Fruit fly (Drosophila melanogaster) whole organism, prepupa: ENCODE data around the gene CG3430.
A peak's percentile ranks its signal among the peaks of the same experiment; 100 is the strongest.

ENCODE experiments used
- CG10631 ChIP-seq: fragments of 200-800 bp; sonication (Bioruptor generic); optimal IDR thresholded peaks from 2 replicates; lab custom pipeline; 2016; ENCODE audit warnings: missing biosample characterization, missing genetic modification characterization
- CG10669 ChIP-seq: fragments of 200-800 bp; sonication (Bioruptor generic); optimal IDR thresholded peaks from 3 replicates; lab custom pipeline; 2018; ENCODE audit warnings: missing biosample characterization, mild to moderate bottlenecking, missing genetic modification characterization, moderate library complexity
- CG11294 ChIP-seq: fragments of 200-800 bp; sonication (Bioruptor generic); IDR thresholded peaks from 2 replicates; pipeline ENCODE4 v1.3.6; 2022; ENCODE audit warnings: missing biosample characterization, missing genetic modification characterization
- CG11762 ChIP-seq: fragments of 200-800 bp; sonication (Bioruptor generic); optimal IDR thresholded peaks from 3 replicates; lab custom pipeline; 2016; ENCODE audit warnings: missing biosample characterization, missing genetic modification characterization; ENCODE audit not compliant: insufficient read depth
- CG11902 ChIP-seq: fragments of 200-800 bp; sonication (Bioruptor generic); optimal IDR thresholded peaks from 3 replicates; lab custom pipeline; 2016; ENCODE audit warnings: missing biosample characterization, missing genetic modification characterization
- CG15336 ChIP-seq: fragments of 200-800 bp; sonication (Bioruptor generic); IDR thresholded peaks from 2 replicates; pipeline ENCODE4 v1.3.6; 2022; ENCODE audit warnings: missing biosample characterization, missing genetic modification characterization
- CG1621 ChIP-seq: fragments of 200-800 bp; sonication (Bioruptor generic); optimal IDR thresholded peaks from 3 replicates; lab custom pipeline; 2018; ENCODE audit warnings: missing biosample characterization, mild to moderate bottlenecking, missing genetic modification characterization
- CG16779 ChIP-seq: fragments of 200-800 bp; sonication (Bioruptor generic); optimal IDR thresholded peaks from 3 replicates; lab custom pipeline; 2017; ENCODE audit warnings: missing biosample characterization, mild to moderate bottlenecking, missing genetic modification characterization
- CG3032 ChIP-seq: fragments of 200-800 bp; optimal IDR thresholded peaks from 2 replicates; lab custom pipeline; 2019; ENCODE audit warnings: missing biosample characterization, mild to moderate bottlenecking, missing genetic modification characterization, moderate library complexity
- CG31627 ChIP-seq: fragments of 200-800 bp; sonication (Bioruptor generic); optimal IDR thresholded peaks from 3 replicates; lab custom pipeline; 2016; ENCODE audit warnings: missing biosample characterization, missing genetic modification characterization
- CG32006 ChIP-seq: fragments of 200-800 bp; sonication (Bioruptor generic); optimal IDR thresholded peaks from 3 replicates; lab custom pipeline; 2017; ENCODE audit warnings: missing biosample characterization, mild to moderate bottlenecking, missing genetic modification characterization
- CG34406 ChIP-seq: fragments of 200-800 bp; sonication (Bioruptor generic); optimal IDR thresholded peaks from 3 replicates; lab custom pipeline; 2016; ENCODE audit warnings: missing biosample characterization, missing genetic modification characterization
- CG3919 ChIP-seq: fragments of 200-800 bp; sonication (Bioruptor generic); optimal IDR thresholded peaks from 3 replicates; lab custom pipeline; 2016; ENCODE audit warnings: missing biosample characterization, missing genetic modification characterization
- CG4318 ChIP-seq: fragments of 200-800 bp; sonication (Bioruptor generic); optimal IDR thresholded peaks from 3 replicates; lab custom pipeline; 2017; ENCODE audit warnings: missing biosample characterization, mild to moderate bottlenecking, missing genetic modification characterization
- CG6163 ChIP-seq: fragments of 200-800 bp; sonication (Bioruptor generic); IDR thresholded peaks from 3 replicates; pipeline ENCODE4 v1.3.6; 2022; ENCODE audit warnings: missing biosample characterization, missing genetic modification characterization
- CG6276 ChIP-seq: fragments of 200-800 bp; sonication (Bioruptor generic); optimal IDR thresholded peaks from 2 replicates; lab custom pipeline; 2017; ENCODE audit warnings: missing biosample characterization, mild to moderate bottlenecking, missing genetic modification characterization
- CG6792 ChIP-seq: fragments of 200-800 bp; sonication (Bioruptor generic); optimal IDR thresholded peaks from 3 replicates; lab custom pipeline; 2016; ENCODE audit warnings: missing biosample characterization, missing genetic modification characterization
- CG6808 ChIP-seq: fragments of 200-800 bp; sonication (Bioruptor generic); optimal IDR thresholded peaks from 3 replicates; lab custom pipeline; 2017; ENCODE audit warnings: missing biosample characterization, missing genetic modification characterization, mild to moderate bottlenecking, moderate library complexity, missing genetic modification reagents
- CG6854 ChIP-seq: fragments of 200-800 bp; sonication (Bioruptor generic); optimal IDR thresholded peaks from 2 replicates; lab custom pipeline; 2017; ENCODE audit warnings: missing biosample characterization, mild to moderate bottlenecking, missing genetic modification characterization
- CG7368 ChIP-seq: fragments of 200-800 bp; sonication (Bioruptor generic); optimal IDR thresholded peaks from 3 replicates; lab custom pipeline; 2016; ENCODE audit warnings: missing biosample characterization, missing genetic modification characterization
- CG8119 ChIP-seq: fragments of 200-800 bp; sonication (Bioruptor generic); IDR thresholded peaks from 3 replicates; pipeline ENCODE4 v1.3.6; 2022; ENCODE audit warnings: missing biosample characterization, missing genetic modification characterization
- CG8319 ChIP-seq: fragments of 200-800 bp; sonication (Bioruptor generic); optimal IDR thresholded peaks from 3 replicates; lab custom pipeline; 2016; ENCODE audit warnings: missing biosample characterization, missing genetic modification characterization
- CG8632 ChIP-seq: fragments of 200-800 bp; sonication (Bioruptor generic); optimal IDR thresholded peaks from 3 replicates; lab custom pipeline; 2016; ENCODE audit warnings: missing biosample characterization, missing genetic modification characterization
- CG9139 ChIP-seq: fragments of 200-800 bp; sonication (Bioruptor generic); optimal IDR thresholded peaks from 3 replicates; lab custom pipeline; 2017; ENCODE audit warnings: missing biosample characterization, mild to moderate bottlenecking, missing genetic modification characterization
- Eip75B ChIP-seq: fragments of 200-800 bp; sonication (Bioruptor generic); optimal IDR thresholded peaks from 3 replicates; lab custom pipeline; 2016; ENCODE audit warnings: missing biosample characterization, missing genetic modification characterization
- Eip78C ChIP-seq: fragments of 200-800 bp; sonication (Bioruptor generic); peaks from one replicate; lab custom pipeline; 2016; ENCODE audit warnings: missing biosample characterization, missing genetic modification characterization
- Eip93F ChIP-seq: fragments of 200-800 bp; sonication (Bioruptor generic); optimal IDR thresholded peaks from 2 replicates; lab custom pipeline; 2016; ENCODE audit warnings: missing biosample characterization, mild to moderate bottlenecking, missing genetic modification characterization
- Ets21C ChIP-seq: fragments of 200-800 bp; sonication (Bioruptor generic); optimal IDR thresholded peaks from 3 replicates; lab custom pipeline; 2016; ENCODE audit warnings: missing biosample characterization, missing genetic modification characterization
- Ets96B ChIP-seq: fragments of 200-800 bp; optimal IDR thresholded peaks from 2 replicates; lab custom pipeline; 2019; ENCODE audit warnings: missing biosample characterization, mild to moderate bottlenecking, missing genetic modification characterization, moderate library complexity
- Gug ChIP-seq: fragments of 200-800 bp; sonication (Bioruptor generic); IDR thresholded peaks from 2 replicates; pipeline ENCODE4 v1.3.6; 2022; ENCODE audit warnings: missing biosample characterization, missing genetic modification characterization
- Hr38 ChIP-seq: sonication (Bioruptor generic); optimal IDR thresholded peaks from 2 replicates; lab custom pipeline; 2016; ENCODE audit warnings: missing biosample characterization, missing genetic modification characterization
- Hr39 ChIP-seq: fragments of 200-800 bp; sonication (Bioruptor generic); optimal IDR thresholded peaks from 2 replicates; lab custom pipeline; 2016; ENCODE audit warnings: missing biosample characterization, missing genetic modification characterization
- Hr4 ChIP-seq: fragments of 200-800 bp; sonication (Bioruptor generic); optimal IDR thresholded peaks from 3 replicates; lab custom pipeline; 2016; ENCODE audit warnings: missing biosample characterization, missing genetic modification characterization
- Lpt ChIP-seq: fragments of 200-800 bp; sonication (Bioruptor generic); optimal IDR thresholded peaks from 3 replicates; lab custom pipeline; 2016; ENCODE audit warnings: missing biosample characterization, missing genetic modification characterization
- Met ChIP-seq: fragments of 200-800 bp; sonication (Bioruptor generic); optimal IDR thresholded peaks from 3 replicates; lab custom pipeline; 2016; ENCODE audit warnings: missing biosample characterization, missing genetic modification characterization
- Sox14 ChIP-seq: fragments of 200-800 bp; sonication (Bioruptor generic); optimal IDR thresholded peaks from 3 replicates; lab custom pipeline; 2016; ENCODE audit warnings: missing biosample characterization, missing genetic modification characterization
- Sox15 ChIP-seq: fragments of 200-800 bp; sonication (Bioruptor generic); optimal IDR thresholded peaks from 3 replicates; lab custom pipeline; 2016; ENCODE audit warnings: missing biosample characterization, missing genetic modification characterization
- achi ChIP-seq: fragments of 200-800 bp; sonication (Bioruptor generic); optimal IDR thresholded peaks from 3 replicates; lab custom pipeline; 2016; ENCODE audit warnings: missing biosample characterization, missing genetic modification characterization
- acj6 ChIP-seq: fragments of 200-800 bp; sonication (Bioruptor generic); optimal IDR thresholded peaks from 3 replicates; lab custom pipeline; 2016; ENCODE audit warnings: missing biosample characterization, missing genetic modification characterization
- cyc ChIP-seq: fragments of 200-800 bp; sonication (Bioruptor generic); optimal IDR thresholded peaks from 3 replicates; lab custom pipeline; 2016; ENCODE audit warnings: missing biosample characterization, missing genetic modification characterization
- dac ChIP-seq: fragments of 200-800 bp; sonication (Bioruptor generic); optimal IDR thresholded peaks from 2 replicates; lab custom pipeline; 2017; ENCODE audit warnings: missing biosample characterization, mild to moderate bottlenecking, missing genetic modification characterization
- eg ChIP-seq: fragments of 200-800 bp; sonication (Bioruptor generic); IDR thresholded peaks from 3 replicates; pipeline ENCODE4 v1.3.6; 2022; ENCODE audit warnings: missing biosample characterization, missing genetic modification characterization
- esn ChIP-seq: fragments of 200-800 bp; sonication (Bioruptor generic); optimal IDR thresholded peaks from 2 replicates; lab custom pipeline; 2016; ENCODE audit warnings: missing biosample characterization, mild to moderate bottlenecking, missing genetic modification characterization, moderate library complexity
- fd85E ChIP-seq: fragments of 200-800 bp; sonication (Bioruptor generic); optimal IDR thresholded peaks from 3 replicates; lab custom pipeline; 2016; ENCODE audit warnings: missing biosample characterization, missing genetic modification characterization
- fkh ChIP-seq: fragments of 200-800 bp; sonication (Bioruptor generic); optimal IDR thresholded peaks from 3 replicates; lab custom pipeline; 2017; ENCODE audit warnings: missing biosample characterization, mild to moderate bottlenecking, missing genetic modification characterization, moderate library complexity
- net ChIP-seq: fragments of 200-800 bp; sonication (Bioruptor generic); optimal IDR thresholded peaks from 3 replicates; lab custom pipeline; 2016; ENCODE audit warnings: missing biosample characterization, missing genetic modification characterization
- pdm3 ChIP-seq: fragments of 200-800 bp; sonication (Bioruptor generic); optimal IDR thresholded peaks from 3 replicates; lab custom pipeline; 2016; ENCODE audit warnings: missing biosample characterization, missing genetic modification characterization
- salr ChIP-seq, 2 experiments: fragments of 200-800 bp; sonication (Bioruptor generic); optimal IDR thresholded peaks; 3 replicates each; lab custom pipeline; 2016 to 2018; ENCODE audit warnings: missing biosample characterization in 2 of 2, missing genetic modification characterization in 2 of 2, mild to moderate bottlenecking in 1 of 2
- spab ChIP-seq: fragments of 200-800 bp; sonication (Bioruptor generic); optimal IDR thresholded peaks from 2 replicates; lab custom pipeline; 2017; ENCODE audit warnings: missing biosample characterization, mild to moderate bottlenecking, missing genetic modification characterization, missing genetic modification reagents
- ss ChIP-seq, 2 experiments: fragments of 200-800 bp; sonication (Bioruptor generic); optimal IDR thresholded peaks; 2 replicates in 1 of 2; 3 replicates in 1 of 2; lab custom pipeline; 2017 to 2018; ENCODE audit warnings: mild to moderate bottlenecking in 2 of 2, missing biosample characterization in 2 of 2, missing genetic modification characterization in 2 of 2, moderate library complexity in 1 of 2
- svp ChIP-seq: fragments of 200-800 bp; sonication (Bioruptor generic); peaks from one replicate; lab custom pipeline; 2016; ENCODE audit warnings: missing biosample characterization, missing genetic modification characterization
- topi ChIP-seq: fragments of 200-800 bp; sonication (Bioruptor generic); optimal IDR thresholded peaks from 3 replicates; lab custom pipeline; 2016; ENCODE audit warnings: missing biosample characterization, missing genetic modification characterization
- vri ChIP-seq: fragments of 200-800 bp; sonication (Bioruptor generic); optimal IDR thresholded peaks from 3 replicates; lab custom pipeline; 2016; ENCODE audit warnings: missing biosample characterization, mild to moderate bottlenecking, missing genetic modification characterization

CG3430 gene

dm6 chr2L:6968013-6968517 lies 11.3 kb downstream of the CG3430 start:
- TF ChIP-seq CG6276 (GFP tag; lab: Kevin White, UChicago) (no peak), CG6163 (GFP tag; lab: Robert Waterston, UW) (peak; percentile 51; the same call in 2 of the 3 replicates), CG6808 (no peak), pdm3 (GFP tag; lab: Kevin White, UChicago) (no peak), Sox15 (no peak), ss (GFP tag; optimal IDR thresholded peaks at IDR 0.05; lab: Kevin White, UChicago) (peak in 1 of 2 experiments; percentile 49), CG34406 (GFP tag; lab: Kevin White, UChicago) (peak; percentile 10), CG16779 (no peak), spab (GFP tag; lab: Kevin White, UChicago) (no peak), CG15336 (GFP tag; lab: Robert Waterston, UW) (peak; percentile 24; the same call in 1 of the 2 replicates), topi (GFP tag; lab: Kevin White, UChicago) (peak; percentile 69), eg (GFP tag; lab: Robert Waterston, UW) (peak; percentile 56; the same call in 2 of the 3 replicates), acj6 (GFP tag; lab: Kevin White, UChicago) (peak; percentile 43), svp (peak; percentile 83), Eip78C (GFP tag; lab: Kevin White, UChicago) (peak; percentile 86), CG3919 (GFP tag; lab: Kevin White, UChicago) (peak; percentile 73), fd85E (GFP tag; lab: Kevin White, UChicago) (no peak), Ets21C (GFP tag; lab: Kevin White, UChicago) (peak; percentile 38), Met (GFP tag; lab: Kevin White, UChicago) (no peak), CG11902 (GFP tag; lab: Kevin White, UChicago) (no peak), CG7368 (GFP tag; lab: Kevin White, UChicago) (no peak), dac (GFP tag; lab: Kevin White, UChicago) (no peak), achi (no peak), CG11294 (GFP tag; lab: Robert Waterston, UW) (no peak), CG9139 (GFP tag; lab: Kevin White, UChicago) (no peak), CG10669 (GFP tag; lab: Kevin White, UChicago) (no peak), CG8119 (GFP tag; lab: Robert Waterston, UW) (no peak; the same call in 2 of the 3 replicates), CG1621 (tag; lab: Kevin White, UChicago) (peak; percentile 30), Sox14 (peak; percentile 64), Eip93F (GFP tag; lab: Kevin White, UChicago) (no peak), CG6792 (peak; percentile 38), cyc (GFP tag; lab: Kevin White, UChicago) (peak; percentile 51), CG4318 (GFP tag; lab: Kevin White, UChicago) (no peak), vri (GFP tag; lab: Kevin White, UChicago) (no peak), CG11762 (GFP tag; lab: Kevin White, UChicago) (no peak), CG8632 (GFP tag; lab: Kevin White, UChicago) (peak; percentile 35), Gug (no peak), Hr38 (no peak), Lpt (GFP tag; lab: Kevin White, UChicago) (no peak), salr (GFP tag; optimal IDR thresholded peaks at IDR 0.05; lab: Kevin White, UChicago) (no peak), CG6854 (peak; percentile 42), CG8319 (GFP tag; lab: Kevin White, UChicago) (no peak), CG10631 (GFP tag; lab: Kevin White, UChicago) (peak; percentile 29), esn (GFP tag; lab: Kevin White, UChicago) (peak; percentile 57), Eip75B (GFP tag; lab: Kevin White, UChicago) (peak; percentile 37), CG3032 (tag; lab: Kevin White, UChicago) (no peak), Ets96B (peak; percentile 44), Hr4 (no peak), net (no peak), CG32006 (GFP tag; lab: Kevin White, UChicago) (peak; percentile 21), fkh (GFP tag; lab: Kevin White, UChicago) (peak; percentile 94), Hr39 (GFP tag; lab: Kevin White, UChicago) (peak; percentile 37), CG31627 (GFP tag; lab: Kevin White, UChicago) (peak; percentile 53)
